Fruit fly (Drosophila melanogaster) whole organism, adult: ENCODE measurements around the gene meng.
A peak's percentile ranks its signal among the peaks of the same experiment; 100 is the strongest.

Source experiments
- CG11617 ChIP-seq: fragments of 200-800 bp; sonication (Bioruptor generic); optimal IDR thresholded peaks from 2 replicates; lab custom pipeline; 2017; ENCODE audit warnings: mild to moderate bottlenecking, missing biosample characterization, missing genetic modification reagents, missing genetic modification characterization
- CG12768 ChIP-seq: fragments of 200-800 bp; sonication (Bioruptor generic); optimal IDR thresholded peaks from 2 replicates; lab custom pipeline; 2017; ENCODE audit warnings: missing biosample characterization, missing genetic modification characterization, mild to moderate bottlenecking, moderate library complexity, missing genetic modification reagents
- CG14711 ChIP-seq: fragments of 200-800 bp; sonication (Bioruptor generic); optimal IDR thresholded peaks from 2 replicates; lab custom pipeline; 2018; ENCODE audit warnings: missing biosample characterization, mild to moderate bottlenecking, missing genetic modification characterization, moderate library complexity
- CG1620 ChIP-seq: fragments of 200-800 bp; sonication (Bioruptor generic); optimal IDR thresholded peaks from 2 replicates; lab custom pipeline; 2016; ENCODE audit warnings: missing biosample characterization, missing genetic modification characterization
- CG33017 ChIP-seq: fragments of 200-800 bp; sonication (Bioruptor generic); optimal IDR thresholded peaks from 2 replicates; lab custom pipeline; 2018; ENCODE audit warnings: missing biosample characterization, mild to moderate bottlenecking, missing genetic modification characterization, moderate library complexity
- CG5204 ChIP-seq: fragments of 200-800 bp; sonication (Bioruptor generic); optimal IDR thresholded peaks from 2 replicates; lab custom pipeline; 2016; ENCODE audit warnings: missing biosample characterization, missing genetic modification characterization
- CG7045 ChIP-seq: fragments of 200-800 bp; sonication (Bioruptor generic); optimal IDR thresholded peaks from 2 replicates; lab custom pipeline; 2017; ENCODE audit warnings: missing biosample characterization, mild to moderate bottlenecking, missing genetic modification characterization
- CG7101 ChIP-seq: fragments of 200-800 bp; sonication (Bioruptor generic); optimal IDR thresholded peaks from 2 replicates; lab custom pipeline; 2018; ENCODE audit warnings: missing biosample characterization, mild to moderate bottlenecking, missing genetic modification characterization, moderate library complexity
- Clk ChIP-seq: fragments of 200-800 bp; sonication (Bioruptor generic); optimal IDR thresholded peaks from 2 replicates; lab custom pipeline; 2017; ENCODE audit warnings: missing biosample characterization, missing genetic modification characterization
- Crg-1 ChIP-seq: fragments of 200-800 bp; sonication (Bioruptor generic); optimal IDR thresholded peaks from 2 replicates; lab custom pipeline; 2016; ENCODE audit warnings: missing biosample characterization, missing genetic modification characterization
- Hr96 ChIP-seq: fragments of 200-800 bp; sonication (Bioruptor generic); optimal IDR thresholded peaks from 2 replicates; lab custom pipeline; 2016; ENCODE audit warnings: missing biosample characterization, missing genetic modification characterization
- Mnt ChIP-seq: fragments of 200-800 bp; sonication (Bioruptor generic); optimal IDR thresholded peaks from 2 replicates; lab custom pipeline; 2016; ENCODE audit warnings: missing biosample characterization, mild to moderate bottlenecking, missing genetic modification characterization
- bab1 ChIP-seq: fragments of 200-800 bp; sonication (Bioruptor generic); optimal IDR thresholded peaks from 3 replicates; lab custom pipeline; 2019; ENCODE audit warnings: missing biosample characterization, mild to moderate bottlenecking, missing genetic modification characterization, moderate library complexity
- cic ChIP-seq: fragments of 200-800 bp; sonication (Bioruptor generic); optimal IDR thresholded peaks from 2 replicates; lab custom pipeline; 2017; ENCODE audit warnings: missing biosample characterization, mild to moderate bottlenecking, missing genetic modification characterization, moderate library complexity
- cnc ChIP-seq, 2 experiments: fragments of >200 bp; optimal IDR thresholded peaks; 2 replicates each; lab custom pipeline; 2017
- kay ChIP-seq: fragments of 200-800 bp; sonication (Bioruptor generic); peaks from one replicate; lab custom pipeline; 2016; ENCODE audit warnings: missing biosample characterization, missing genetic modification characterization, borderline replicate concordance
- ovo ChIP-seq: fragments of 200-800 bp; sonication (Bioruptor generic); optimal IDR thresholded peaks from 2 replicates; lab custom pipeline; 2016; ENCODE audit warnings: missing biosample characterization, missing genetic modification characterization
- pad ChIP-seq: fragments of 200-800 bp; sonication (Bioruptor generic); optimal IDR thresholded peaks from 3 replicates; lab custom pipeline; 2017; ENCODE audit warnings: missing biosample characterization, missing genetic modification characterization, mild to moderate bottlenecking, moderate library complexity, missing genetic modification reagents
- tj ChIP-seq: fragments of 200-800 bp; sonication (Bioruptor generic); optimal IDR thresholded peaks from 3 replicates; lab custom pipeline; 2017; ENCODE audit warnings: missing biosample characterization, mild to moderate bottlenecking, missing genetic modification characterization, moderate library complexity
- toe ChIP-seq: fragments of 200-800 bp; sonication (Bioruptor generic); optimal IDR thresholded peaks from 2 replicates; lab custom pipeline; 2016; ENCODE audit warnings: missing biosample characterization, missing genetic modification characterization

Gene meng

DNA sequence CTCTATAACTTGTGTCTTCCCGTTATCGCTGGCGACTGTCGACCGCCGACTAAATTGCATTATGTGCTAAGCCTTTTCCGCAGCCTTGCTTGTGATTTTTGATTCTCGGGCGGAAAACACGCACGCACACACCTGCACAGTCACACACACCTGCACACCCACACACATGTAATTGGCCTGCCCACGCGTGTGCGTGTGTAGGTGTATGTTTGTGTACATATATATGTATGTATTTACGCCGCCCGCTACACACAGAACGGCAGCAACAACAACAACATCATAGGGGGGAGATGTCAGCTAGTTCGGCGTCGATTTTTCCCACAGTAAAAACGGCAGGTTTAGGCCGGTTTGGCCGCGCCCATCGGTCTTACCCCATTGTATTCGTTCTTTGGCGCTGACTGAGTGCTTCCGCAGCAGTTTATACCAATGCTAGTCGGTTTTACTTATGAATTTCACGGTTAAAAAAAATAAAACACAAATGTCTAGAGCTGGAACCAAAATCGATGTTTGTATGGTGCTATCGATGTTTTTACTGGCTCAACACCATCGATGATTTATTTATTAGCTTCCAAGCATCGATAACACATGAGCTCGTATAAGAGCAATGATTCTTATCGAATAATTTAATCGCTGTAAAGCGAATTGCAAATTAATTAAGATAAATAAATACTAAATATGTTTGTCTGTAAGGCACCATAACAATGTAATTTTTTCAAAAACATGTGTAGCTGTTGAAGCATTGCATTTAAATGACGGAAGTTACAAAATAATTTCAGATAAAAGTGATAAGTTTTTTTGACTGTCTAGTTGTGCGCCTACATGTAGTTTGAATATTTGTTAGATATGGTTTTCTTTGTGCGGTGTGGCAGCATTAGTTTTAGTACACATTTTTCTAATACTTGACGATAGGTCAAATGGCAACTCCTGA, 19.2 kb upstream of the meng start, which contains the start of gene homer:
TSS of gene homer (minus strand) at position 538 of the 928 bp plus-strand sequence.
- TF ChIP-seq cic (GFP tag; lab: Kevin White, UChicago) (peak; percentile 61), CG1620 (GFP tag; lab: Kevin White, UChicago) (no peak), CG7101 (tag; lab: Kevin White, UChicago) (no peak), Crg-1 (GFP tag; lab: Kevin White, UChicago) (no peak), Clk (GFP tag; lab: Kevin White, UChicago) (no peak), toe (GFP tag; lab: Kevin White, UChicago) (peak; percentile 62), CG7045 (GFP tag; lab: Kevin White, UChicago) (peak; percentile 3), tj (peak; percentile 20), Mnt (GFP tag; lab: Kevin White, UChicago) (peak; percentile 7)

DNA sequence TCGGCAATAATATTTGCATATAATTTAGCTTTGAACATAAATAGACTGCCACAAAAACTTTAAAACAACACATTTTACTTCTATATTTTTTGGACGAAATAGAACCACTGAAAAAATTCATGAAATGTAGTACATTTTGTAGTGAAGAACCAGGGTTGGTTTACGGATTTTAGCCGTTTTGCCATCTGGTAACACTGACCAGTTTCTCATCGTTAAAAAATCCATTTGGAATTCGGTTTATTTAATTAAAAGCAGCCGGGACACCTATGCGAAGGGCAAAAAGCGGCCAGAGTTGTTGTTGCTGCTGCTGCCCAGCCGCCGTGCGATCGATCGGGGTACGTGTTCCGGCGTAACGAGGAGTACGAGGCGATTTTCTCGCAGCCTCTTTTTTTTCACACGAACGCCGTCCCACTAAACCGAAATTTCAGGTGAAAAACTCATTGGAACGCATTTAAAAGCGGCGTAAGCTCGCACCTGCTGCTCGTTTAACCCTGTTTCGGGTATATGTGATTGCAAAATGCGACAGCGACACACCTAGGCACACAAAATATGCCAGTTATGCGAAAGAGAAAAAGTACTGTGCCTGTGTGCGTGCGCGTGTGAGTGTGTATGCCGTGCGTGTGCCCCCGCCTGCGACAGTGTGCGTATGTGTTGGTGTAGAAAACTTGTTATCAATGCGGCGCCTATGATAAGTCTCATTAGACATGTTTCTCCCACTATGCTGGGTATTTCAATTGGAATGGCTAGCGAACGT, 18.4 kb upstream of the meng start, which contains the start of gene Liprin-alpha:
TSS of gene Liprin-alpha (plus strand) at position 154 of the 754 bp plus-strand sequence.
- TF ChIP-seq Mnt (GFP tag; lab: Kevin White, UChicago) (peak; percentile 9), ovo (GFP tag; lab: Kevin White, UChicago) (no peak), kay (GFP tag; lab: Kevin White, UChicago) (peak; percentile 40)

DNA sequence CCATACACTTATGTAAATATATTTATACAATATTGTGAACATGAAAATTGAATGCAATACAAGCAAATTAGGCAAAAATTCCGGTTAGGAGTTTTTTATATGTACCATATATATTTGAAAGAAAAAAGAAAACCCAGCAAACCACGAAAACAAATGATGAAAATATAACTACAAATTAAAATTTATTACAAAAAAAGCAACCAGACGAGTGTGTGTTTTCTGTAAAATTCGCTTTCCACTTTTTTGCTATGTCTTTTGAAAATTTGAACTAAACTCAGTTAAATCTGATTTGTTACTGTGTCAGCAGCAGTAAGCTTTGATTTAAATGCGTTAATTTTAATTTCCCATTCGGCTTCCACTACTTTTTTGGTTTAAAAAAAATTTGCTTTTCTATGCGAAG, 9.7 kb upstream of the meng start, which contains the start of gene TTLL3B:
TSS of gene TTLL3B (plus strand) at position 301 of the 400 bp plus-strand sequence.
- no peak for TF ChIP-seq CG33017 (tag; lab: Kevin White, UChicago)
- TF ChIP-seq CG7101 (tag; lab: Kevin White, UChicago) = no peak
- no peak for TF ChIP-seq bab1 (GFP tag; lab: Kevin White, UChicago)
- TF ChIP-seq Clk (GFP tag; lab: Kevin White, UChicago) = no peak
- no peak for TF ChIP-seq cic (GFP tag; lab: Kevin White, UChicago)

DNA sequence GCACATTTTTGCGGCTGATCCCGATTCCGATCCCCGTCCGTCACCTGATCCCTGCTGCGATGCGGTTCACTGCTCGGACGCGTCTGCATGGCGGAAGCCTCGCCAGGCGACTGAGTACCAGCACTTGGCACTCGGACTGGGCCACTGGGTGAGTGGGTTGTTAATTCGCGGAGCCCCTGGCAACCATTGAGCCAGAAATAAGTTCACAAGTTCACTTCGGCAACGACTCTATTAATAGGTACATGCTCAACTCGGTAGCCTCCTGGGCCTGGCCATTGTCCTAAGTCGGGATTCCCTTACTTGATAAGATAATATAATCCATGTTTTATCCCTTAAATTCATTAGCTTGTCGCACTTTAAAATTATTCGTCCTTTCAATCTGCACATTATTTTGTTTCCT, 2.2 kb upstream of the meng start, which contains the start of gene TTLL3A:
TSS of gene TTLL3A (minus strand) at position 101 of the 400 bp plus-strand sequence.
- TF ChIP-seq pad (GFP tag; lab: Kevin White, UChicago) = no peak

- TF ChIP-seq toe (GFP tag; lab: Kevin White, UChicago) (no peak), CG5204 (GFP tag; lab: Kevin White, UChicago) (no peak), kay (GFP tag; lab: Kevin White, UChicago) (no peak), bab1 (GFP tag; lab: Kevin White, UChicago) (no peak), ovo (GFP tag; lab: Kevin White, UChicago) (no peak), CG11617 (GFP tag; lab: Kevin White, UChicago) (no peak), CG7045 (GFP tag; lab: Kevin White, UChicago) (no peak)
Measured at dm6 chr2L:6745522-6745921, 3.2 kb downstream of the meng start, which contains the start of gene CG31910. Gene CG31910, minus strand, starts transcription at chr2L:6745622.

DNA sequence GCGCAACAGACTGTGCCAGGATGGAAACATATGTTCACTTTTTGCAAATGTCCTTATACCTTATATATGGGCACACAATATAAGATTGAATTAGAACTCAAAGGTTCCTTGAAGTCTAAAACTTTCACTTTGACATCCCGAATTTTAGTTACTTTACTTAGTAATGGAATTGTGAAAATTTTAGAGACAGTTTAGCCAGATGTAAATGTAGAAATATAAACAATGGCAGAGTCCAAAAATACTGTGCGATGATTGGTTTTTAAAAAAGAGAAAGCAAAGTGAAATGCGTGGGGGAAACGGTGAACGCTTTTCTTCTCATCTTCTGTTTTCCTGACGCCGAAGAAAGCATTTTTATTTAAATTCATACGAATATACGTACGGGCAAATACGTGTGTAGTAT, 5.5 kb downstream of the meng start, which contains the start of gene CG44271:
TSS of gene CG44271 (minus strand) at position 101 of the 400 bp plus-strand sequence.
- TF ChIP-seq bab1 (GFP tag; lab: Kevin White, UChicago) (no peak), CG11617 (GFP tag; lab: Kevin White, UChicago) (no peak), Crg-1 (GFP tag; lab: Kevin White, UChicago) (no peak), CG33017 (tag; lab: Kevin White, UChicago) (no peak), CG12768 (GFP tag; lab: Kevin White, UChicago) (no peak), CG7101 (tag; lab: Kevin White, UChicago) (no peak), toe (GFP tag; lab: Kevin White, UChicago) (no peak), CG7045 (GFP tag; lab: Kevin White, UChicago) (no peak), ovo (GFP tag; lab: Kevin White, UChicago) (no peak), CG14711 (tag; lab: Kevin White, UChicago) (no peak), tj (no peak), CG1620 (GFP tag; lab: Kevin White, UChicago) (no peak), kay (GFP tag; lab: Kevin White, UChicago) (no peak)

- TF ChIP-seq CG7045 (GFP tag; lab: Kevin White, UChicago) (no peak), kay (GFP tag; lab: Kevin White, UChicago) (no peak), cnc (optimal IDR thresholded peaks at IDR 0.05; lab: Kevin White, UChicago) (no peak), CG5204 (GFP tag; lab: Kevin White, UChicago) (no peak), pad (GFP tag; lab: Kevin White, UChicago) (no peak), Mnt (GFP tag; lab: Kevin White, UChicago) (no peak), CG11617 (GFP tag; lab: Kevin White, UChicago) (no peak), ovo (GFP tag; lab: Kevin White, UChicago) (no peak), Crg-1 (GFP tag; lab: Kevin White, UChicago) (no peak), tj (no peak), Hr96 (no peak), CG7101 (tag; lab: Kevin White, UChicago) (no peak), CG1620 (GFP tag; lab: Kevin White, UChicago) (no peak), cic (GFP tag; lab: Kevin White, UChicago) (no peak), CG14711 (tag; lab: Kevin White, UChicago) (no peak), bab1 (GFP tag; lab: Kevin White, UChicago) (no peak), CG33017 (tag; lab: Kevin White, UChicago) (no peak), CG12768 (GFP tag; lab: Kevin White, UChicago) (no peak), Clk (GFP tag; lab: Kevin White, UChicago) (no peak), toe (GFP tag; lab: Kevin White, UChicago) (no peak)
Measured at dm6 chr2L:6751037-6751436, 8.7 kb downstream of the meng start.
